Worm (Caenorhabditis elegans) whole organism, L1 larva: ENCODE measurements around the gene T23F11.11.

Experiments used
- C04F5.9 ChIP-seq: sonication (generic microtip); optimal IDR thresholded peaks from 2 replicates; lab custom pipeline; 2016; ENCODE audit warnings: missing genetic modification characterization, missing compliant biosample characterization
- C16A3.4 ChIP-seq: fragments of 150-350 bp; optimal IDR thresholded peaks from 2 replicates; lab custom pipeline; 2014; ENCODE audit warnings: missing biosample characterization, missing genetic modification characterization
- C34B4.2 ChIP-seq: sonication (generic microtip); optimal IDR thresholded peaks from 2 replicates; lab custom pipeline; 2017; ENCODE audit warnings: mild to moderate bottlenecking, missing genetic modification characterization, missing compliant biosample characterization
- alr-1 ChIP-seq: fragments of 200-800 bp; sonication (Bioruptor generic); optimal IDR thresholded peaks from 2 replicates; lab custom pipeline; 2018; ENCODE audit warnings: borderline replicate concordance, mild to moderate bottlenecking, missing genetic modification characterization, missing compliant biosample characterization
- aly-2 ChIP-seq: fragments of 150-350 bp; optimal IDR thresholded peaks from 2 replicates; lab custom pipeline; 2014; ENCODE audit warnings: missing biosample characterization, missing genetic modification characterization
- ama-1 ChIP-seq: fragments of 150-350 bp; optimal IDR thresholded peaks from 2 replicates; lab custom pipeline; 2014
- blmp-1 ChIP-seq: fragments of 150-350 bp; optimal IDR thresholded peaks from 2 replicates; lab custom pipeline; 2014; ENCODE audit warnings: missing biosample characterization, missing genetic modification characterization
- ceh-63 ChIP-seq: fragments of 200-800 bp; sonication (Bioruptor generic); optimal IDR thresholded peaks from 2 replicates; lab custom pipeline; 2018; ENCODE audit warnings: mild to moderate bottlenecking, missing genetic modification characterization, missing compliant biosample characterization
- ceh-8 ChIP-seq: fragments of 200-800 bp; sonication (Bioruptor generic); optimal IDR thresholded peaks from 2 replicates; lab custom pipeline; 2018; ENCODE audit warnings: mild to moderate bottlenecking, missing genetic modification characterization, moderate library complexity, missing compliant biosample characterization
- ceh-88 ChIP-seq: fragments of 200-800 bp; sonication (Bioruptor generic); IDR thresholded peaks from 2 replicates; pipeline ENCODE4 v1.3.6; 2022; ENCODE audit warnings: missing genetic modification characterization, missing compliant biosample characterization
- dsc-1 ChIP-seq: sonication (generic microtip); optimal IDR thresholded peaks from 2 replicates; lab custom pipeline; 2016; ENCODE audit warnings: mild to moderate bottlenecking, missing genetic modification characterization, missing compliant biosample characterization
- efl-1 ChIP-seq, 4 experiments: fragments of 150-350 bp; optimal IDR thresholded peaks in 3 of 4; peaks in 1 of 4; 1 replicate in 1 of 4; 2 replicates in 3 of 4; lab custom pipeline; 2014; ENCODE audit warnings: missing biosample characterization in 2 of 4, missing genetic modification characterization in 2 of 4, missing genetic modification reagents in 2 of 4
- efl-3 ChIP-seq: fragments of 200-800 bp; sonication (Bioruptor generic); optimal IDR thresholded peaks from 2 replicates; lab custom pipeline; 2018; ENCODE audit warnings: mild to moderate bottlenecking, missing genetic modification characterization, missing compliant biosample characterization
- elt-2 ChIP-seq: sonication (generic microtip); optimal IDR thresholded peaks from 2 replicates; lab custom pipeline; 2016; ENCODE audit warnings: missing genetic modification characterization, mild to moderate bottlenecking, inconsistent platforms, missing compliant biosample characterization, missing genetic modification reagents
- elt-3 ChIP-seq, 6 experiments: fragments of 150-350 bp in 1 of 6; sonication (generic microtip); optimal IDR thresholded peaks; 2 replicates each; lab custom pipeline; 2017 to 2018; ENCODE audit warnings: missing biosample characterization in 6 of 6, missing genetic modification characterization in 6 of 6, inconsistent platforms in 1 of 6
- fos-1 ChIP-seq: fragments of 150-350 bp; optimal IDR thresholded peaks from 2 replicates; lab custom pipeline; 2014; ENCODE audit warnings: missing biosample characterization, missing genetic modification characterization
- hlh-17 ChIP-seq: fragments of 200-800 bp; sonication (Bioruptor generic); optimal IDR thresholded peaks from 2 replicates; lab custom pipeline; 2018; ENCODE audit warnings: missing genetic modification characterization, mild to moderate bottlenecking, missing compliant biosample characterization, moderate library complexity, borderline replicate concordance
- hlh-4 ChIP-seq: sonication (generic microtip); optimal IDR thresholded peaks from 2 replicates; lab custom pipeline; 2016; ENCODE audit warnings: mild to moderate bottlenecking, missing genetic modification characterization, missing compliant biosample characterization
- jun-1 ChIP-seq: fragments of 150-350 bp; optimal IDR thresholded peaks from 2 replicates; lab custom pipeline; 2014; ENCODE audit warnings: missing biosample characterization, missing genetic modification reagents, missing genetic modification characterization
- lin-13 ChIP-seq: fragments of 150-350 bp; optimal IDR thresholded peaks from 2 replicates; lab custom pipeline; 2014; ENCODE audit warnings: missing biosample characterization, missing genetic modification reagents, missing genetic modification characterization
- lin-14 ChIP-seq: fragments of 200-800 bp; sonication (Bioruptor generic); optimal IDR thresholded peaks from 2 replicates; lab custom pipeline; 2018; ENCODE audit warnings: mild to moderate bottlenecking, missing genetic modification characterization, moderate library complexity, missing compliant biosample characterization
- lin-15B ChIP-seq: fragments of 150-350 bp; sonication (generic microtip); optimal IDR thresholded peaks from 3 replicates; lab custom pipeline; 2014; ENCODE audit warnings: missing biosample characterization, missing genetic modification characterization
- lsy-2 ChIP-seq, 2 experiments: fragments of 150-350 bp; optimal IDR thresholded peaks; 2 replicates each; lab custom pipeline; 2014; ENCODE audit warnings: missing biosample characterization in 2 of 2, missing genetic modification characterization in 2 of 2
- mdl-1 ChIP-seq, 2 experiments: fragments of 150-350 bp; optimal IDR thresholded peaks; 2 replicates each; lab custom pipeline; 2014 to 2017; ENCODE audit warnings: missing biosample characterization in 2 of 2, missing genetic modification characterization in 2 of 2, inconsistent platforms in 1 of 2
- nhr-20 ChIP-seq: sonication (generic microtip); optimal IDR thresholded peaks from 2 replicates; lab custom pipeline; 2016; ENCODE audit warnings: mild to moderate bottlenecking, missing genetic modification characterization, missing compliant biosample characterization
- nhr-28 ChIP-seq: fragments of 150-350 bp; optimal IDR thresholded peaks from 2 replicates; lab custom pipeline; 2014; ENCODE audit warnings: missing biosample characterization, missing genetic modification characterization
- nhr-47 ChIP-seq: sonication (generic microtip); optimal IDR thresholded peaks from 2 replicates; lab custom pipeline; 2016; ENCODE audit warnings: mild to moderate bottlenecking, missing genetic modification characterization, moderate library complexity, missing compliant biosample characterization
- nhr-71 ChIP-seq: sonication (generic microtip); optimal IDR thresholded peaks from 2 replicates; lab custom pipeline; 2016; ENCODE audit warnings: mild to moderate bottlenecking, missing genetic modification characterization, moderate library complexity, missing compliant biosample characterization
- nhr-76 ChIP-seq: sonication (generic microtip); optimal IDR thresholded peaks from 2 replicates; lab custom pipeline; 2017; ENCODE audit warnings: missing biosample characterization, missing genetic modification characterization
- nhr-77 ChIP-seq: fragments of 150-350 bp; optimal IDR thresholded peaks from 2 replicates; lab custom pipeline; 2014; ENCODE audit warnings: missing biosample characterization, missing genetic modification characterization
- nhr-84 ChIP-seq: sonication (generic microtip); optimal IDR thresholded peaks from 2 replicates; lab custom pipeline; 2017; ENCODE audit warnings: missing biosample characterization, missing genetic modification characterization
- nhr-85 ChIP-seq: sonication (generic microtip); peaks from one replicate; lab custom pipeline; 2016; ENCODE audit warnings: missing genetic modification characterization, inconsistent platforms, missing compliant biosample characterization
- nhr-90 ChIP-seq: sonication (generic microtip); optimal IDR thresholded peaks from 2 replicates; lab custom pipeline; 2016; ENCODE audit warnings: mild to moderate bottlenecking, missing genetic modification characterization, missing compliant biosample characterization; ENCODE audit not compliant: poor library complexity
- pax-3 ChIP-seq: fragments of 200-800 bp; sonication (Bioruptor generic); optimal IDR thresholded peaks from 2 replicates; lab custom pipeline; 2018; ENCODE audit warnings: mild to moderate bottlenecking, missing genetic modification characterization, moderate library complexity, missing compliant biosample characterization
- pqm-1 ChIP-seq: sonication (generic microtip); optimal IDR thresholded peaks from 3 replicates; lab custom pipeline; 2017; ENCODE audit warnings: missing biosample characterization, missing genetic modification characterization
- rnt-1 ChIP-seq: sonication (generic microtip); optimal IDR thresholded peaks from 2 replicates; lab custom pipeline; 2016; ENCODE audit warnings: mild to moderate bottlenecking, missing genetic modification characterization, moderate library complexity, missing compliant biosample characterization
- sup-37 ChIP-seq: fragments of 200-800 bp; sonication (Bioruptor generic); optimal IDR thresholded peaks from 2 replicates; lab custom pipeline; 2018; ENCODE audit warnings: mild to moderate bottlenecking, missing genetic modification characterization, missing compliant biosample characterization
- tbx-2 ChIP-seq: sonication (generic microtip); optimal IDR thresholded peaks from 2 replicates; lab custom pipeline; 2016; ENCODE audit warnings: missing genetic modification characterization, missing compliant biosample characterization
- tlp-1 ChIP-seq: fragments of 150-350 bp; optimal IDR thresholded peaks from 2 replicates; lab custom pipeline; 2014; ENCODE audit warnings: missing biosample characterization, missing genetic modification characterization
- unc-130 ChIP-seq: fragments of 150-350 bp; optimal IDR thresholded peaks from 2 replicates; lab custom pipeline; 2017; ENCODE audit warnings: missing biosample characterization, missing genetic modification characterization, inconsistent platforms
- unc-86 ChIP-seq: sonication (generic microtip); optimal IDR thresholded peaks from 2 replicates; lab custom pipeline; 2016; ENCODE audit warnings: missing genetic modification characterization, missing compliant biosample characterization
- unc-98 ChIP-seq: fragments of 200-800 bp; sonication (Bioruptor generic); IDR thresholded peaks from 2 replicates; pipeline ENCODE4 v1.3.6; 2022; ENCODE audit warnings: missing genetic modification characterization, missing compliant biosample characterization
- vab-15 ChIP-seq: sonication (generic microtip); optimal IDR thresholded peaks from 2 replicates; lab custom pipeline; 2017; ENCODE audit warnings: missing genotype, mild to moderate bottlenecking, missing genetic modification characterization, missing compliant biosample characterization
- zip-4 ChIP-seq: fragments of 200-800 bp; sonication (Bioruptor generic); optimal IDR thresholded peaks from 2 replicates; lab custom pipeline; 2018; ENCODE audit warnings: mild to moderate bottlenecking, missing genetic modification characterization, moderate library complexity, missing compliant biosample characterization
- ztf-4 ChIP-seq: fragments of 150-350 bp; optimal IDR thresholded peaks from 2 replicates; lab custom pipeline; 2014; ENCODE audit warnings: missing biosample characterization, missing genetic modification characterization

Gene T23F11.11

DNA sequence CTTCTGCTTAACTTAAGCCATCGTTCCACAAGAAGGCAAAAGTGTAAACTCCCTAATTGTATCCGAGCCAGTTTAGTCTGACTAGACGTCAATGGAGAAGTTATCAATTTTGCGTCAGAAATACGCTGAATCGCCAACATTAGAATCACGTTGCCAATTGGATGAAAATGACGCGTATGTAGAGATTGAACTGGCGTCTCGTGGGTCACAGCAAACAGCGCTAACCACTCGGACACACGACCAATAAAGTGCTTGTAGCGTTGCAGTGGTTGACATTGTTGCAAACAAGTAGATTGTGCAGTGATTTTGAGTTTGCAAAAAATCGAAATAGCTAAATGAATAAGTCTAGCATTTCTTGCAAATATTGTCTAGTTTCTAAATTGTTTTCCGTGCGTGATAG is 18.2 kb upstream of the T23F11.11 start (continued):
- TF ChIP-seq efl-1 (optimal IDR thresholded peaks at IDR 0.05; lab: Kevin White, UChicago) (peak; percentile 50 to 72), efl-1 (GFP tag; optimal IDR thresholded peaks at IDR 0.05 in 1 of 2; lab: Kevin White, UChicago) (peak; percentile 32 to 97), nhr-47 (peak; percentile 73), rnt-1 (tag; lab: Kevin White, UChicago) (peak; percentile 83), ceh-8 (GFP tag; lab: Kevin White, UChicago) (no peak), dsc-1 (tag; lab: Kevin White, UChicago) (peak; percentile 73), hlh-17 (no peak), zip-4 (peak; percentile 4), ztf-4 (peak; percentile 50), ceh-63 (GFP tag; lab: Kevin White, UChicago) (no peak), aly-2 (peak; percentile 24), unc-86 (tag; lab: Kevin White, UChicago) (peak; percentile 6), lin-15B (tag; lab: Kevin White, UChicago) (no peak), hlh-4 (no peak), C16A3.4 (tag; lab: Kevin White, UChicago) (peak; percentile 82), alr-1 (tag; lab: Kevin White, UChicago) (no peak), blmp-1 (tag; lab: Kevin White, UChicago) (peak; percentile 14), nhr-71 (peak; percentile 82), ama-1 (lab: Kevin White, UChicago) (peak; percentile 66), mdl-1 (tag; optimal IDR thresholded peaks at IDR 0.05; lab: Kevin White, UChicago) (peak in 1 of 2 experiments; percentile 94), C34B4.2 (tag; lab: Kevin White, UChicago) (no peak), fos-1 (tag; lab: Kevin White, UChicago) (peak; percentile 34), nhr-28 (tag; lab: Kevin White, UChicago) (no peak), nhr-20 (tag; lab: Kevin White, UChicago) (peak; percentile 78), nhr-84 (no peak), lsy-2 (tag; optimal IDR thresholded peaks at IDR 0.05; lab: Kevin White, UChicago) (peak; percentile 64 to 79), vab-15 (tag; lab: Kevin White, UChicago) (no peak), nhr-77 (tag; lab: Kevin White, UChicago) (peak; percentile 66), lin-14 (GFP tag; lab: Kevin White, UChicago) (peak; percentile 64), nhr-85 (peak; percentile 68), sup-37 (peak; percentile 49), unc-98 (GFP tag; lab: Robert Waterston, UW) (no peak), efl-3 (no peak), tlp-1 (tag; lab: Kevin White, UChicago) (no peak), lin-13 (GFP tag; lab: Kevin White, UChicago) (peak; percentile 59), elt-2 (tag; lab: Kevin White, UChicago) (peak; percentile 71), ceh-88 (GFP tag; lab: Robert Waterston, UW) (no peak), nhr-90 (tag; lab: Kevin White, UChicago) (peak; percentile 85), unc-130 (peak; percentile 76), nhr-76 (tag; lab: Kevin White, UChicago) (no peak), elt-3 (tag; optimal IDR thresholded peaks at IDR 0.05; lab: Kevin White, UChicago) (peak in 3 of 6 experiments; percentile 9 to 71 (median 21)), pqm-1 (tag; lab: Kevin White, UChicago) (no peak), jun-1 (tag; lab: Kevin White, UChicago) (peak; percentile 37), pax-3 (tag; lab: Kevin White, UChicago) (peak; percentile 42), tbx-2 (tag; lab: Kevin White, UChicago) (peak; percentile 53), C04F5.9 (tag; lab: Kevin White, UChicago) (peak; percentile 46)
